Worm (Caenorhabditis elegans) whole organism, L4/young adult: ENCODE measurements around the gene srh-137.

Experiments
- W03F9.2 ChIP-seq: fragments of 150-350 bp; optimal IDR thresholded peaks from 2 replicates; lab custom pipeline; 2014; ENCODE audit warnings: missing biosample characterization, missing genetic modification characterization
- dao-5 ChIP-seq: sonication (generic microtip); optimal IDR thresholded peaks from 2 replicates; lab custom pipeline; 2016; ENCODE audit warnings: missing genotype, missing genetic modification characterization, moderate library complexity, missing compliant biosample characterization
- him-1 ChIP-seq: sonication (generic microtip); optimal IDR thresholded peaks from 2 replicates; lab custom pipeline; 2016; ENCODE audit warnings: missing genotype, missing genetic modification reagents, missing genetic modification characterization, missing compliant biosample characterization

Gene srh-137

DNA sequence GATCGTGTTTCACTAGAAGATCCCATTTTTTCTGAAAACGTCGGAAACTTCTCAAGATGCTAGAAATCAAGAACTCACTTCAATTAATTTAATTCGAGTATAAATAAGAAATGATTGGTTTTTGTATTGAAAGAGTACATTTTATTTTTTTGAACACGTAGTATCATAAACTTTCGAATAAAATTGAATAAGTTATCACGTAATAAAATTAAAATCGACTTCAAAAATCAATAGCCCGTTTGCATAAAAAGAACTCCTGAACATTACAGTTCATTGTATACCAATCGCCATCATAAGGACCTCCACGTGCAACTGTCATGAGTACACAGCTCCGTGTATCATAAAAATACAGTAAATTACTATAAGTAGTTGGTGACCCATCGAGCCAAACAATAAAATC lies 17.2 kb upstream of the srh-137 start, which contains the start of gene T25E12.16:
TSS of gene T25E12.16 (minus strand) at position 101 of the 400 bp plus-strand sequence.
- TF ChIP-seq W03F9.2 (tag; lab: Kevin White, UChicago) (no peak), him-1 (tag; lab: Kevin White, UChicago) (no peak), dao-5 (tag; lab: Kevin White, UChicago) (no peak)

DNA sequence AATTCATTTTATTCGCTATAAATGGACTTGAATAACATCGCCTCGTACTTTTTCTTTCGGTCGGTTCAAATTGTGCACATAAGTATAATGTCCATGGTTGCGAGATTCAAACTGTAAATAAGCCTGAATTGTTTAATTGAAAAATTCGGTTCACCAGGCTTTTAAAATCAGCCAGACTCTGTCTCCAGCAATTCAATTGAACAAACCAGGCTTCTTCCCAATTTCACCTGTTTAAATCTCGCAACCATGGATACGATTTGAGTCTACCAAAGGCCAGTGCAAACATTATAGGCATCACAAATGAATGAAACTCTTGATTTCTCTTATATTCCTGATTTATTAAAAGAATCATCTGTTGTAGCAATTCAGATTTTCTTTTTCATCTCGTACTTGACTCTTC lies 15.1 kb upstream of the srh-137 start, which contains the start of gene srz-100:
TSS of gene srz-100 (plus strand) at position 301 of the 400 bp plus-strand sequence.
- no peak for TF ChIP-seq dao-5 (tag; lab: Kevin White, UChicago)
- no peak for TF ChIP-seq him-1 (tag; lab: Kevin White, UChicago)
- no peak for TF ChIP-seq W03F9.2 (tag; lab: Kevin White, UChicago)

- TF ChIP-seq dao-5 (tag; lab: Kevin White, UChicago), result no peak
- TF ChIP-seq W03F9.2 (tag; lab: Kevin White, UChicago), result no peak
- TF ChIP-seq him-1 (tag; lab: Kevin White, UChicago), result no peak
Observed at ce11 chrV:16729961-16730360, 13.5 kb upstream of the srh-137 start, which contains the start of gene srz-99. Gene srz-99 (plus strand): TSS chrV:16730261.

- TF ChIP-seq him-1 (tag; lab: Kevin White, UChicago), result no peak
Observed at ce11 chrV:16728431-16728830, 12.0 kb upstream of the srh-137 start, which contains the start of gene fbxa-127. Gene fbxa-127 (plus strand): TSS chrV:16728731.

DNA sequence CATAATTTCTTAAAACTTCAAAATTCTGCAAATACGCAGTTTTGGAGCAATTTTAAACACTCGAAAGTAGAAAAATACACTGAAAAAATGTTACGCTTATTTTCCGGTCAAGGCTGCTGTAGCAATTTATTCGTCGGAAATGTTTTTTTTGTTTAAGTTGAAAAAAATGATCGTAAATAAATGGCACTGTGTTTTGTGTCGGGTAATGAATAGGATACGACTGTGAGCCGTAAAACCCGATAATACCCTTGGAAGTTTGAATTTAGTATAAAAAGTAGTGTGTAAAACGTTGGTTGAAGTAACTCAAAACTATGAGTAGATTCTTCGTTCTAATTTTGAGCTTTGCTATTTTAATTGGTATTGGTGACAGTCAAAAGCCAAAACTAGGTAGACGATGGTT lies 10.4 kb upstream of the srh-137 start, which contains the start of gene T25E12.14:
TSS of gene T25E12.14 (plus strand) at position 301 of the 400 bp plus-strand sequence.
- TF ChIP-seq him-1 (tag; lab: Kevin White, UChicago) (no peak), W03F9.2 (tag; lab: Kevin White, UChicago) (no peak), dao-5 (tag; lab: Kevin White, UChicago) (no peak)

- TF ChIP-seq him-1 (tag; lab: Kevin White, UChicago) (no peak), W03F9.2 (tag; lab: Kevin White, UChicago) (peak; percentile 47)
Observed at ce11 chrV:16725955-16726354, 9.5 kb upstream of the srh-137 start.

DNA sequence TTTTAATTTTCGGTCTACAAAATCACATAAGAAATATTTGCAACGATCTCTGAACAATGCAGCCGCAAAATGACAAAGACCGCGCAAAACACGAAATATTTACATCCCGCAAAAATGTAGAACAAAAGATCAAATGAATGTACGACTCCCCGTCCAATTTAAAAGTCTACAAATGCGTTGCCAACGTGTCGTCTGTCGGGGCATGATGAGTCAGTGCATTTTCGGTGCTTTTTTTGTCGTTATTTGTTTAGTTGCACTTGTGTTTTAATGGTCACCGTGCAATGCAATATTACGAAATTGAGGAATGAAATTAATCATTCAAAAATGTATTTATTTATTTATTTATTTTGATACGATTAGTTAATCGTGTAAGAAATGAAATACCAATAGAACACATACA lies 8.1 kb upstream of the srh-137 start:
- no peak for TF ChIP-seq dao-5 (tag; lab: Kevin White, UChicago)
- TF ChIP-seq W03F9.2 (tag; lab: Kevin White, UChicago), result no peak
- no peak for TF ChIP-seq him-1 (tag; lab: Kevin White, UChicago)

ce11 chrV:16723744-16724143 lies 7.3 kb upstream of the srh-137 start, which contains the start of gene nhr-112:
Gene nhr-112 (minus strand): TSS chrV:16723844.
- TF ChIP-seq him-1 (tag; lab: Kevin White, UChicago) (no peak), W03F9.2 (tag; lab: Kevin White, UChicago) (no peak), dao-5 (tag; lab: Kevin White, UChicago) (no peak)

DNA sequence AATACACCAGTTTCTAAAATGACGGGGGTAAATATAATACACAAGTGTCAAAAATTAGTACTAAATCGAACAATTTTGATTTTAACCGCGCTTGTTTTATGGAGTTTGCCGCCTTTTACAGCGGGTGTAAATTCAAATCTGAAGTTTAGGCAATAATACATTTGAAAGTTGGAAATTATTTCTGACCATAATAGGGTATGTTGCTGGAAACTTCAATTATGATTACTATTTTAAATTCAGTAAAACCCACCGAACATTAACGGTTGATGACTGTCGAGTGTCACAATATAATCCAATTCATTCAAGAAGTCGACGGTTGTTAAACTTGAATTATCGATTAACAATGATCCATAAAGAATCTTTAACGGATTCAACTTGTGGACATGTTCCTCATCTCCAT lies 2.7 kb downstream of the srh-137 start:
- no peak for TF ChIP-seq him-1 (tag; lab: Kevin White, UChicago)
- no peak for TF ChIP-seq dao-5 (tag; lab: Kevin White, UChicago)
- TF ChIP-seq W03F9.2 (tag; lab: Kevin White, UChicago), result no peak

DNA sequence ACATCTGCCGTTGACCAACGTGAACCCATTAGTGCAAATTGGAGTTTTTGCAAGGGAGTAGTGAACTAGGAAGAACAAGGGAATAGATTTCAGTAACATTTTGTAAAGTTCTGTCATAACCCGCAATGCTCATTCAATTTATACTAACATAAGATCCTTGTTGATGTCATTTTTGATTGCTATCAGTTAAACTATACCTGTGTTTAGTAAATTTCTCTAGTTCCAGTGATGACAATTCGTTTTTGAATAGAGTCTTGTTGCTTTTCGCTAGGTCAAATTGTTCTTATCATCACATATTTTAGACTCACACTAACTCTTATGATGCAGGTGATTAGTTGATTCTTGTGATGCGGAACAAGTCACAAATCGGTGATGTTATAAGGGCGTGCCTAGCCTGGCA lies 9.9 kb downstream of the srh-137 start, which contains the start of gene clec-9:
TSS of gene clec-9 (minus strand) at position 101 of the 400 bp plus-strand sequence.
- no peak for TF ChIP-seq dao-5 (tag; lab: Kevin White, UChicago)
- no peak for TF ChIP-seq him-1 (tag; lab: Kevin White, UChicago)
- no peak for TF ChIP-seq W03F9.2 (tag; lab: Kevin White, UChicago)

DNA sequence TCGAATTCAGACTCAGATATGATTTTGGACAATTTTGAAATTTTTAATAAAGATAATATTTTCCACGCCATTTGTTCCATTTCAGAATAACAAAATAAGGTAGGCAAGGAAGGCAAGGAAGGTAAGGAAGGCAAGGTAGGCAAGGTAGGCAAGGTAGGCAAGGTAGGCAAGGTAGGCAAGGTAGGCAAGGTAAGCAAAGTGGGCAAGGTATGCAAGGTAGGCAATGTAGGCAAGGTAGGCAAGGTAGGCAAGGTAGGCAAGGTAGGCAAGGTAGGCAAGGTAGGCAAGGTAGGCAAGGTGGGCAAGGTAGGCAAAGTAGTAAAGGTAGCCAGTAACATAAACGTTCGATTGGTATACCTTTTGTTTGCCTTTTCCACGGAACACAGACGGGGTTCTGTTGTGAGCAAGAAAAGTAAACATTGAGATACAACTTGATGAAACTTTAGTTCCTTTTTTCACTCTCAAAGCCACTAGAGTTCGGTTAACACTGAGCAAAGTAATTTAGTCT lies 16.7 kb downstream of the srh-137 start, which contains the start of gene Y70C5C.1:
TSS of gene Y70C5C.1 (plus strand) at position 458 of the 508 bp plus-strand sequence.
- TF ChIP-seq W03F9.2 (tag; lab: Kevin White, UChicago), result no peak
- no peak for TF ChIP-seq dao-5 (tag; lab: Kevin White, UChicago)
- TF ChIP-seq him-1 (tag; lab: Kevin White, UChicago), result no peak

- TF ChIP-seq dao-5 (tag; lab: Kevin White, UChicago) (no peak), W03F9.2 (tag; lab: Kevin White, UChicago) (no peak), him-1 (tag; lab: Kevin White, UChicago) (no peak)
Observed at ce11 chrV:16697178-16697577, 19.3 kb downstream of the srh-137 start, which contains the start of gene srw-41. Gene srw-41 (plus strand): TSS chrV:16697478.

DNA sequence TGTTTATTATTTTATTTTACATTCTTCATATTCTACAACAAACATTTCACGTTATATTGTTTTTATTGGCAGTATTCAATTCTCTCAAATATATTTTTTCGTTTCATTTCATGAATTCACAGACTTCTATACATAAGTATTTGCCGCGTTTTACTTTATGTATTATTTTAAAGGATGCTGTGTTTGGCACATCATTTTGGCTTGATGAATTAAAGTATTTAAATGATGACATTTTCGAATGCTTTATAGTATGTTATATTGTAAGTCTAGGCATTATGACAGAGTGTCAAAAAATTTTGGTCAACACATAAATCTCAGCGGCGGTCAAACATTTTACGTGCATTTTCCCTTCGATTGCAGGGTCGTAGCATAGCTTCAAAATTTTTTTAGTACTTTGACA lies 21.0 kb downstream of the srh-137 start:
- TF ChIP-seq dao-5 (tag; lab: Kevin White, UChicago) (no peak), him-1 (tag; lab: Kevin White, UChicago) (no peak), W03F9.2 (tag; lab: Kevin White, UChicago) (no peak)

ce11 chrV:16694538-16694937 lies 21.9 kb downstream of the srh-137 start, which contains the start of gene srz-101:
Gene srz-101 (plus strand): TSS chrV:16694838.
- TF ChIP-seq W03F9.2 (tag; lab: Kevin White, UChicago) (no peak), dao-5 (tag; lab: Kevin White, UChicago) (no peak), him-1 (tag; lab: Kevin White, UChicago) (no peak)
